Worm (Caenorhabditis elegans): Measurements from ENCODE around the gene R07E3.6.

Gene R07E3.6

ce11 chrX:10319653-10320052 is 2.1 kb downstream of the R07E3.6 start:
- no peak for TF ChIP-seq M03D4.4 (tag; optimal IDR thresholded peaks at IDR 0.05)
- no peak for TF ChIP-seq zip-8 (tag; optimal IDR thresholded peaks at IDR 0.05)
- TF ChIP-seq tbx-8 (GFP tag; optimal IDR thresholded peaks at IDR 0.05): no peak
- no peak for TF ChIP-seq cnd-1 (tag; optimal IDR thresholded peaks at IDR 0.05)
- no peak for TF ChIP-seq lsy-2 (tag; optimal IDR thresholded peaks at IDR 0.05)
- TF ChIP-seq nhr-2 (tag; optimal IDR thresholded peaks at IDR 0.05): no peak
- TF ChIP-seq sptf-1 (tag; optimal IDR thresholded peaks at IDR 0.05): no peak
- TF ChIP-seq bed-3 (GFP tag; optimal IDR thresholded peaks at IDR 0.05): no peak
- no peak for TF ChIP-seq nhr-12 (tag; optimal IDR thresholded peaks at IDR 0.05)
- no peak for TF ChIP-seq ham-2 (GFP tag; optimal IDR thresholded peaks at IDR 0.05)
- no peak for TF ChIP-seq sem-2 (GFP tag; optimal IDR thresholded peaks at IDR 0.05)
- TF ChIP-seq unc-39 (tag; optimal IDR thresholded peaks at IDR 0.05): no peak
- TF ChIP-seq ztf-11 (tag; optimal IDR thresholded peaks at IDR 0.05): no peak
- TF ChIP-seq drap-1 (GFP tag; optimal IDR thresholded peaks at IDR 0.05): no peak

DNA sequence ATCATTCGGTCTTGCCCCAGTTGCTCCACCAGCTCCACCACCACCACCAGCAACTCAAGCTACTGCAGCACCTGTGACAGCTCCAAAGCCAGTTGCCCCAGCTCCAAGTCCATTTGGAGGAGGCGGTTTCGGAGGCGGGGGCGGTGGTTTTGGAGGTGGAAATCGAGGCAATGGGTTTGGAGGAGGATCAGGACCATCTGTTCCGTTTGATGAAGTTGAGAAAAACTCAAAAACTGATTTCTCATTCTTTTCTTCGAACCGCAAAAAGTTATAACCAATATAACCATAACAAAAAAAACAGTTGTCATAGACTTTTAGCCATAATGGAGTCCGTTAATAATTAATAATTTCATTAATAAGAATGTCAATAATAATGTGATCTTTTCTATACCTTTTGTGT is 3.9 kb downstream of the R07E3.6 start:
- TF ChIP-seq ces-1 (GFP tag; optimal IDR thresholded peaks at IDR 0.05): no peak
- TF ChIP-seq nhr-76 (tag; optimal IDR thresholded peaks at IDR 0.05): no peak
- no peak for TF ChIP-seq ztf-11 (tag; optimal IDR thresholded peaks at IDR 0.05)
- no peak for TF ChIP-seq mab-5 (tag; optimal IDR thresholded peaks at IDR 0.05)
- TF ChIP-seq elt-3 (tag; optimal IDR thresholded peaks at IDR 0.05): no peak
- no peak for TF ChIP-seq tbx-8 (GFP tag; optimal IDR thresholded peaks at IDR 0.05)
- TF ChIP-seq elt-1 (tag; optimal IDR thresholded peaks at IDR 0.05; ENCODE audit: borderline replicate concordance, insufficient read depth): no peak

DNA sequence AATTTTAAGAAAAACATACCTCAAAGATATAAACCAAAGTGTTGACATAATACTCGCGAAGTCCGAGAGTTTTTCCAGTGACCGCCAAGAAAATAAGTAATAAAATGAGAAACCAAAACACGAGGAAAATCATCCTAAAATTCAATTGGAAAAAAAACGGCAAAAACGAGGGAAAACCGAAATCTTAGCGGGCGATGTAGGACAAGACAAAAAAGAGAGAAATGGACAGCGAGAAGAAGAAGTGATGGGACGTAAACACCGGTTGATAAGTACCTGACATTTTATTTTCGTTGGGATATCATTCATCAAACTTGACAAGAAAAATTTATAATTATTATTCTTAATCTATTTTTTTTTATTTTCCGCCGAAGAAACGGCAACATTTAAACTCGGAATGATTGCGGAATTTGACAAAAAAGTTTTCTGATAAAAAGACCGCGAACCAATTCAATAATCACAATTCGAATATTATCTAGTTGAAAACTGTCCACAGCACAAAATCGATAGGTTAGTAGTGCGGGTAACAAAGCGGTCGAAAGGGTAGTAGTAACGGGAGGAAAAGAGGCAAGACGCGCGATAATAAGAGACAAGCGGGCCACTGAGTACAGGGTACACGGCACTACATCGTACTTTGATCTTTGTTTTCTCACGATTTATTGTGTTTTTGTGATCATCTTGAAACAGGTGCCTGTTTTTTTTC is 10.0 kb downstream of the R07E3.6 start, which contains the start of gene acl-5:
TSS of gene acl-5 (minus strand) at position 134 of the 700 bp plus-strand sequence.
- TF ChIP-seq M03D4.4 (tag; optimal IDR thresholded peaks at IDR 0.05): no peak

ce11 chrX:10332035-10332614 is 14.6 kb downstream of the R07E3.6 start:
- TF ChIP-seq lin-13 (tag; optimal IDR thresholded peaks at IDR 0.05) (no peak), unc-62 (GFP tag; optimal IDR thresholded peaks at IDR 0.05) (peak; percentile 32), sem-2 (GFP tag; optimal IDR thresholded peaks at IDR 0.05) (no peak), ces-1 (GFP tag; optimal IDR thresholded peaks at IDR 0.05) (peak; percentile 39), unc-39 (tag; optimal IDR thresholded peaks at IDR 0.05) (no peak)

ce11 chrX:10333301-10333854 is 15.9 kb downstream of the R07E3.6 start, which contains the start of gene R07E3.4:
TSS of gene R07E3.4 (minus strand) at chrX:10333351.
- TF ChIP-seq zip-8 (tag; optimal IDR thresholded peaks at IDR 0.05) (no peak), ces-1 (GFP tag; optimal IDR thresholded peaks at IDR 0.05) (no peak), sem-2 (GFP tag; optimal IDR thresholded peaks at IDR 0.05) (no peak), hlh-1 (tag; optimal IDR thresholded peaks at IDR 0.05) (peak; percentile 2)

ce11 chrX:10336138-10336537 is 18.6 kb downstream of the R07E3.6 start, which contains the start of gene idpa-3:
TSS of gene idpa-3 (plus strand) at chrX:10336438.
- no peak for TF ChIP-seq elt-1 (tag; optimal IDR thresholded peaks at IDR 0.05; ENCODE audit: borderline replicate concordance, insufficient read depth)
- TF ChIP-seq sptf-1 (tag; optimal IDR thresholded peaks at IDR 0.05): no peak
- no peak for TF ChIP-seq zip-8 (tag; optimal IDR thresholded peaks at IDR 0.05)

DNA sequence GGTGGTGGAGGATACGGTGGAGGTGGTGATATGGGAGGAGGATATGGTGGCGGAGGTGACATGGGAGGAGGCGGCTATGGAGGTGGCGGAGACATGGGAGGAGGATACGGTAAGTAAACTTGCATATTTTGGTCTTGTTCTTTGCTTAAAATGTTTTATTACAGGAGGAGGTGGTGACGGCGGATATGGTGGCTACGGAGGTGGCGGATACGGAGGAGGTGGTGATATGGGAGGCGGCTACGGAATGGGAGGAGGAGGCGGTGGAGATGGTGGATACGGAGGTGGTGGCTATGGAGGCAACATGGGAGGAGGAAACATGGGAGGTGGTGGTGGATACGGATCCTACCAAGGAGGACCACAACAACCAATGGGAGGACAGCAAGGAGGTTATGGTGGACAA is 19.1 kb downstream of the R07E3.6 start:
- TF ChIP-seq flh-1 (GFP tag; optimal IDR thresholded peaks at IDR 0.05): no peak
- peak; percentile 62 for TF ChIP-seq sptf-1 (tag; optimal IDR thresholded peaks at IDR 0.05)

ce11 chrX:10338100-10338499 is 20.6 kb downstream of the R07E3.6 start, which contains the start of gene cut-5:
TSS of gene cut-5 (minus strand) at chrX:10338200.
- TF ChIP-seq pha-4 (tag; optimal IDR thresholded peaks at IDR 0.05) (no peak), unc-39 (tag; optimal IDR thresholded peaks at IDR 0.05) (no peak), hlh-1 (tag; optimal IDR thresholded peaks at IDR 0.05) (no peak), mep-1 (tag; optimal IDR thresholded peaks at IDR 0.05) (no peak), blmp-1 (tag; optimal IDR thresholded peaks at IDR 0.05) (no peak), ces-1 (GFP tag; optimal IDR thresholded peaks at IDR 0.05) (no peak), elt-1 (tag; optimal IDR thresholded peaks at IDR 0.05; ENCODE audit: borderline replicate concordance, insufficient read depth) (no peak), unc-120 (tag; optimal IDR thresholded peaks at IDR 0.05; ENCODE audit: poor library complexity, severe bottlenecking) (no peak), nhr-237 (tag; optimal IDR thresholded peaks at IDR 0.05) (no peak), ceh-39 (tag; optimal IDR thresholded peaks at IDR 0.05) (no peak), nhr-76 (tag; optimal IDR thresholded peaks at IDR 0.05) (no peak), zip-8 (tag; optimal IDR thresholded peaks at IDR 0.05) (no peak), mab-5 (tag; optimal IDR thresholded peaks at IDR 0.05) (no peak), elt-3 (tag; optimal IDR thresholded peaks at IDR 0.05) (no peak)

All from whole organism, mixed stage, embryonic.